Worm (Caenorhabditis elegans) whole organism, L2 larva: Measurements from ENCODE around the gene nhr-180.

Experiments used
- ama-1 ChIP-seq: fragments of 150-350 bp; optimal IDR thresholded peaks from 2 replicates; lab custom pipeline; 2018; ENCODE audit warnings: inconsistent platforms
- gmeb-1 ChIP-seq: fragments of 150-350 bp; optimal IDR thresholded peaks from 2 replicates; lab custom pipeline; 2014; ENCODE audit warnings: missing biosample characterization, missing genetic modification characterization
- nhr-12 ChIP-seq: fragments of 150-350 bp; optimal IDR thresholded peaks from 2 replicates; lab custom pipeline; 2014; ENCODE audit warnings: missing biosample characterization, missing genetic modification characterization

ce11 chrV:624922-625321 lies 42.4 kb downstream of the nhr-180 start, which contains the start of gene srt-17:
- no peak for TF ChIP-seq nhr-12 (tag; lab: Kevin White, UChicago)
- TF ChIP-seq gmeb-1 (tag; lab: Kevin White, UChicago) = no peak
- no peak for TF ChIP-seq ama-1 (lab: Kevin White, UChicago)
